Fruit fly (Drosophila melanogaster) whole organism, embryonic: ENCODE measurements around the gene CG14110.

Experiments used
- Awh ChIP-seq: fragments of 200-800 bp; sonication (Bioruptor generic); IDR thresholded peaks from 2 replicates; pipeline ENCODE4, ENCODE4 v1.3.6; 2022; ENCODE audit warnings: missing biosample characterization, missing genetic modification characterization
- CG1024 ChIP-seq: fragments of 200-800 bp; sonication (Bioruptor generic); IDR thresholded peaks from 2 replicates; pipeline ENCODE4 v1.3.6; 2022; ENCODE audit warnings: missing biosample characterization, missing genetic modification characterization
- CG10267 ChIP-seq: fragments of 200-800 bp; sonication (Bioruptor generic); optimal IDR thresholded peaks from 2 replicates; lab custom pipeline; 2018; ENCODE audit warnings: missing biosample characterization, mild to moderate bottlenecking, missing genetic modification characterization, moderate library complexity
- CG10959 ChIP-seq: fragments of 200-800 bp; sonication (Bioruptor generic); IDR thresholded peaks from 2 replicates; pipeline ENCODE4 v1.3.6; 2022; ENCODE audit warnings: missing biosample characterization, missing genetic modification characterization
- CG1233 ChIP-seq: fragments of 200-800 bp; sonication (Bioruptor generic); optimal IDR thresholded peaks from 4 replicates; lab custom pipeline; 2018; ENCODE audit warnings: missing biosample characterization, mild to moderate bottlenecking, missing genetic modification characterization
- CG13624 ChIP-seq: fragments of 200-800 bp; sonication (Bioruptor generic); optimal IDR thresholded peaks from 2 replicates; lab custom pipeline; 2016; ENCODE audit warnings: missing biosample characterization, missing genetic modification characterization
- CG15479 ChIP-seq: fragments of 200-800 bp; sonication (Bioruptor generic); optimal IDR thresholded peaks from 3 replicates; lab custom pipeline; 2019; ENCODE audit warnings: missing biosample characterization, mild to moderate bottlenecking, missing genetic modification characterization, moderate library complexity
- CG1603 ChIP-seq: fragments of 200-800 bp; sonication (Bioruptor generic); optimal IDR thresholded peaks from 2 replicates; lab custom pipeline; 2019; ENCODE audit warnings: missing biosample characterization, mild to moderate bottlenecking, missing genetic modification characterization, moderate library complexity
- CG17186 ChIP-seq: fragments of 200-800 bp; sonication (Bioruptor generic); optimal IDR thresholded peaks from 3 replicates; lab custom pipeline; 2017; ENCODE audit warnings: missing biosample characterization, missing genetic modification reagents, missing genetic modification characterization
- CG17802 ChIP-seq: fragments of 200-800 bp; sonication (Bioruptor generic); optimal IDR thresholded peaks from 2 replicates; lab custom pipeline; 2018; ENCODE audit warnings: missing biosample characterization, mild to moderate bottlenecking, missing genetic modification characterization, moderate library complexity
- CG31224 ChIP-seq: fragments of 200-800 bp; sonication (Bioruptor generic); IDR thresholded peaks from 2 replicates; pipeline ENCODE4 v1.3.6; 2022; ENCODE audit warnings: missing biosample characterization, missing genetic modification characterization
- CG4707 ChIP-seq: fragments of 200-800 bp; sonication (Bioruptor generic); optimal IDR thresholded peaks from 2 replicates; lab custom pipeline; 2018; ENCODE audit warnings: missing biosample characterization, mild to moderate bottlenecking, missing genetic modification characterization, moderate library complexity
- CG4820 ChIP-seq: fragments of 200-800 bp; sonication (Bioruptor generic); optimal IDR thresholded peaks from 3 replicates; lab custom pipeline; 2016; ENCODE audit warnings: missing biosample characterization, missing genetic modification characterization
- CG5953 ChIP-seq: fragments of 200-800 bp; sonication (Bioruptor generic); IDR thresholded peaks from 2 replicates; pipeline ENCODE4 v1.3.6; 2022; ENCODE audit warnings: missing biosample characterization, missing genetic modification characterization
- CG8944 ChIP-seq: fragments of 200-800 bp; sonication (Bioruptor generic); optimal IDR thresholded peaks from 3 replicates; lab custom pipeline; 2016; ENCODE audit warnings: missing biosample characterization, missing genetic modification characterization
- CG9797 ChIP-seq: fragments of 200-800 bp; sonication (Bioruptor generic); optimal IDR thresholded peaks from 3 replicates; lab custom pipeline; 2018; ENCODE audit warnings: missing biosample characterization, mild to moderate bottlenecking, missing genetic modification characterization
- CG9876 ChIP-seq: fragments of 200-800 bp; sonication (Bioruptor generic); optimal IDR thresholded peaks from 2 replicates; lab custom pipeline; 2016; ENCODE audit warnings: missing biosample characterization, missing genetic modification characterization
- CHES-1-like ChIP-seq: fragments of 200-800 bp; sonication (Bioruptor generic); optimal IDR thresholded peaks from 2 replicates; lab custom pipeline; 2016; ENCODE audit warnings: missing biosample characterization, missing genetic modification characterization
- Drgx ChIP-seq: fragments of 200-800 bp; sonication (Bioruptor generic); IDR thresholded peaks from 2 replicates; pipeline ENCODE4 v1.3.6; 2022; ENCODE audit warnings: missing biosample characterization, missing genetic modification characterization
- E2f2 ChIP-seq: fragments of 200-800 bp; sonication (Bioruptor generic); IDR thresholded peaks from 2 replicates; pipeline ENCODE4 v1.3.6; 2022; ENCODE audit warnings: missing biosample characterization, missing genetic modification characterization
- Eip74EF ChIP-seq, 2 experiments: fragments of 200-800 bp in 1 of 2; fragments of >200 bp in 1 of 2; sonication (Bioruptor generic) in 1 of 2; optimal IDR thresholded peaks; 2 replicates each; lab custom pipeline; 2017 to 2019; ENCODE audit warnings: missing biosample characterization in 2 of 2, missing genetic modification characterization in 2 of 2, mild to moderate bottlenecking in 1 of 2, moderate library complexity in 1 of 2
- Fer1 ChIP-seq: fragments of 200-800 bp; sonication (Bioruptor generic); optimal IDR thresholded peaks from 2 replicates; lab custom pipeline; 2017; ENCODE audit warnings: missing biosample characterization, mild to moderate bottlenecking, missing genetic modification characterization
- H2.0 ChIP-seq: fragments of 200-800 bp; sonication (Bioruptor generic); IDR thresholded peaks from 2 replicates; pipeline ENCODE4 v1.3.6; 2022; ENCODE audit warnings: missing biosample characterization, missing genetic modification characterization
- Hey ChIP-seq: fragments of 200-800 bp; sonication (Bioruptor generic); optimal IDR thresholded peaks from 3 replicates; lab custom pipeline; 2018; ENCODE audit warnings: missing biosample characterization, mild to moderate bottlenecking, missing genetic modification characterization
- Lhr ChIP-seq: fragments of 200-800 bp; sonication (Bioruptor generic); optimal IDR thresholded peaks from 3 replicates; lab custom pipeline; 2017; ENCODE audit warnings: mild to moderate bottlenecking, missing biosample characterization, missing genetic modification reagents, missing genetic modification characterization
- Lim3 ChIP-seq: fragments of 200-800 bp; sonication (Bioruptor generic); IDR thresholded peaks from 2 replicates; pipeline ENCODE4 v1.3.6; 2022; ENCODE audit warnings: missing biosample characterization, missing genetic modification characterization
- MBD-R2 ChIP-seq: fragments of 200-800 bp; sonication (Bioruptor generic); IDR thresholded peaks from 2 replicates; pipeline ENCODE4 v1.3.6; 2022; ENCODE audit warnings: missing biosample characterization, missing genetic modification characterization
- Rfx ChIP-seq: fragments of 200-800 bp; sonication (Bioruptor generic); IDR thresholded peaks from 2 replicates; pipeline ENCODE4 v1.3.6; 2022; ENCODE audit warnings: missing biosample characterization, missing genetic modification characterization
- Trl ChIP-seq, 3 experiments: fragments of >200 bp in 2 of 3; fragments of 200-800 bp in 1 of 3; sonication (Bioruptor generic) in 1 of 3; optimal IDR thresholded peaks; 2 replicates in 1 of 3; 3 replicates in 2 of 3; lab custom pipeline; 2016 to 2017; ENCODE audit warnings: missing biosample characterization in 1 of 3, missing genetic modification characterization in 1 of 3
- ara ChIP-seq: fragments of 200-800 bp; sonication (Bioruptor generic); IDR thresholded peaks from 2 replicates; pipeline ENCODE4 v1.3.6; 2022; ENCODE audit warnings: missing biosample characterization, missing genetic modification characterization
- bab2 ChIP-seq: fragments of 200-800 bp; sonication (Bioruptor generic); optimal IDR thresholded peaks from 2 replicates; lab custom pipeline; 2016; ENCODE audit warnings: missing biosample characterization, missing genetic modification characterization
- bigmax ChIP-seq: fragments of 200-800 bp; sonication (Bioruptor generic); optimal IDR thresholded peaks from 2 replicates; lab custom pipeline; 2018; ENCODE audit warnings: missing biosample characterization, mild to moderate bottlenecking, missing genetic modification characterization
- cas ChIP-seq: fragments of 200-800 bp; sonication (Bioruptor generic); IDR thresholded peaks from 2 replicates; pipeline ENCODE4 v1.3.6; 2022; ENCODE audit warnings: missing biosample characterization, missing genetic modification characterization
- cato ChIP-seq: fragments of 200-800 bp; sonication (Bioruptor generic); optimal IDR thresholded peaks from 2 replicates; lab custom pipeline; 2016; ENCODE audit warnings: missing biosample characterization, missing genetic modification characterization, borderline replicate concordance
- emc ChIP-seq: fragments of 200-800 bp; sonication (Bioruptor generic); optimal IDR thresholded peaks from 2 replicates; lab custom pipeline; 2016; ENCODE audit warnings: missing biosample characterization, missing genetic modification characterization
- exex ChIP-seq: fragments of 200-800 bp; sonication (Bioruptor generic); optimal IDR thresholded peaks from 4 replicates; lab custom pipeline; 2018; ENCODE audit warnings: missing biosample characterization, mild to moderate bottlenecking, missing genetic modification characterization, moderate library complexity
- fd96Cb ChIP-seq: fragments of 200-800 bp; sonication (Bioruptor generic); optimal IDR thresholded peaks from 2 replicates; lab custom pipeline; 2018; ENCODE audit warnings: missing biosample characterization, mild to moderate bottlenecking, missing genetic modification characterization, moderate library complexity
- ftz-f1 ChIP-seq: fragments of 200-800 bp; sonication (Bioruptor generic); optimal IDR thresholded peaks from 2 replicates; lab custom pipeline; 2016; ENCODE audit warnings: missing biosample characterization, missing genetic modification characterization
- gcm ChIP-seq: fragments of 200-800 bp; sonication (Bioruptor generic); optimal IDR thresholded peaks from 2 replicates; lab custom pipeline; 2019; ENCODE audit warnings: missing biosample characterization, mild to moderate bottlenecking, missing genetic modification characterization, moderate library complexity
- gem ChIP-seq: fragments of 200-800 bp; sonication (Bioruptor generic); optimal IDR thresholded peaks from 2 replicates; lab custom pipeline; 2019; ENCODE audit warnings: missing biosample characterization, mild to moderate bottlenecking, missing genetic modification characterization, moderate library complexity
- gfzf ChIP-seq: fragments of 200-800 bp; sonication (Bioruptor generic); optimal IDR thresholded peaks from 2 replicates; lab custom pipeline; 2016; ENCODE audit warnings: missing biosample characterization, mild to moderate bottlenecking, missing genetic modification characterization, moderate library complexity
- gro ChIP-seq: fragments of 200-800 bp; sonication (Bioruptor generic); optimal IDR thresholded peaks from 2 replicates; lab custom pipeline; 2016; ENCODE audit warnings: missing biosample characterization, missing genetic modification characterization
- kay ChIP-seq: fragments of 200-800 bp; sonication (Bioruptor generic); optimal IDR thresholded peaks from 2 replicates; lab custom pipeline; 2016; ENCODE audit warnings: missing biosample characterization, missing genetic modification characterization
- lab ChIP-seq: fragments of 200-800 bp; sonication (Bioruptor generic); optimal IDR thresholded peaks from 3 replicates; lab custom pipeline; 2017; ENCODE audit warnings: missing biosample characterization, missing genetic modification characterization, mild to moderate bottlenecking, moderate library complexity, missing genetic modification reagents
- luna ChIP-seq: fragments of 200-800 bp; sonication (Bioruptor generic); optimal IDR thresholded peaks from 2 replicates; lab custom pipeline; 2016; ENCODE audit warnings: missing biosample characterization, missing genetic modification characterization
- pfk ChIP-seq: fragments of 200-800 bp; sonication (Bioruptor generic); optimal IDR thresholded peaks from 2 replicates; lab custom pipeline; 2018; ENCODE audit warnings: missing biosample characterization, mild to moderate bottlenecking, missing genetic modification characterization, moderate library complexity
- rib ChIP-seq: fragments of 200-800 bp; sonication (Bioruptor generic); IDR thresholded peaks from 2 replicates; pipeline ENCODE4 v1.3.6; 2022; ENCODE audit warnings: missing biosample characterization, missing genetic modification characterization
- so ChIP-seq: fragments of 200-800 bp; sonication (Bioruptor generic); IDR thresholded peaks from 3 replicates; pipeline ENCODE4 v1.3.6; 2022; ENCODE audit warnings: missing biosample characterization, missing genetic modification characterization
- stwl ChIP-seq: fragments of 200-800 bp; sonication (Bioruptor generic); optimal IDR thresholded peaks from 3 replicates; lab custom pipeline; 2018; ENCODE audit warnings: missing biosample characterization, mild to moderate bottlenecking, missing genetic modification characterization, moderate library complexity
- tin ChIP-seq: fragments of 200-800 bp; sonication (Bioruptor generic); optimal IDR thresholded peaks from 3 replicates; lab custom pipeline; 2016; ENCODE audit warnings: missing biosample characterization, missing genetic modification characterization

The CG14110 gene

DNA sequence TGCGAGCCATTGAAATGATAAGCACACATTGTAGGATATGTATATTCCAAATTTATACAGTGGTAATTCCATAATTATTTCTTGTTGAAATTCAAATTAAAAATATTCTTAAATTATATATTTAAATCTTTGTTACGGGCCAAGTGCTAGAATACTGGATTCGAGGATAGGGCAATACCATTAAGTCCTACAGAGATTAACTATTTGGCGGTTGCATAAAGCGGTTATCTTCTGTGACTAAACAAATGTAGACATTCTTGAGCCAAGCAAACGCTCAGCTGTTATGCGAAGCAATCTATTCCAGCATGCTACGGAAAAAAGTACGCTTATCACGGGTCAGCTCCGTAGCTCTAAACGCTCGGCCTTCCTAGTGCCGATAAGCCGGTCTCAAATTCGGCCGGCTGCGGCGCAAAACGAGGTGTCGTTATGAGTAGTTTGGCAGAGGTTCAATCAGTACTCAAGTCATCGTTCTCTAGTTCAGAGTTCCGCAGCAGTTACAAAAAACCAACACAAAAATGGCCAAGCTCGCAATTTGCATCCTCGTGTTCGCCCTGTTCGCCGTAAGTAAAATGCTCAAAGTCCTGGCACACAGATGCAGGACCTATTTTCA, 28.4 kb upstream of the CG14110 start, which contains the start of gene Nplp2 (continued):
- no peak for TF ChIP-seq Trl (optimal IDR thresholded peaks at IDR 0.05; lab: Kevin White, UChicago)
- no peak for TF ChIP-seq Trl (GFP tag; optimal IDR thresholded peaks at IDR 0.05; lab: Kevin White, UChicago)
- peak; percentile 1 for TF ChIP-seq tin
- no peak for TF ChIP-seq gfzf (GFP tag; lab: Kevin White, UChicago)
- TF ChIP-seq pfk (GFP tag; lab: Kevin White, UChicago) = no peak
- TF ChIP-seq CG1233 = peak; percentile 53
- peak; percentile 92 for TF ChIP-seq CG13624 (GFP tag; lab: Kevin White, UChicago)
- peak; percentile 11 for TF ChIP-seq CG1603 (tag; lab: Kevin White, UChicago)
- no peak for TF ChIP-seq CG5953
- no peak for TF ChIP-seq CG10959
- no peak for TF ChIP-seq luna (GFP tag; lab: Kevin White, UChicago)
- TF ChIP-seq bigmax = no peak
- TF ChIP-seq CG15479 (GFP tag; lab: Kevin White, UChicago) = no peak
- TF ChIP-seq cato = no peak
- TF ChIP-seq Rfx (GFP tag; lab: Robert Waterston, UW) = peak; percentile 86
- TF ChIP-seq gcm = no peak
- TF ChIP-seq CG17186 (GFP tag; lab: Kevin White, UChicago) = no peak
- TF ChIP-seq CG1024 (GFP tag; lab: Robert Waterston, UW) = no peak; the same call in 1 of the 2 replicates
- TF ChIP-seq emc = no peak
- no peak for TF ChIP-seq Hey
- peak; percentile 31; the same call in 1 of the 2 replicates for TF ChIP-seq CG31224 (GFP tag; lab: Robert Waterston, UW)
- TF ChIP-seq Lhr (GFP tag; lab: Kevin White, UChicago) = no peak
- TF ChIP-seq CG4707 (GFP tag; lab: Kevin White, UChicago) = no peak
- peak; percentile 9 for TF ChIP-seq fd96Cb (tag; lab: Kevin White, UChicago)
- no peak for TF ChIP-seq cas (GFP tag; lab: Robert Waterston, UW)
- peak; percentile 40 for TF ChIP-seq CG4820 (GFP tag; lab: Kevin White, UChicago)
- no peak for TF ChIP-seq ftz-f1
- no peak for TF ChIP-seq rib (GFP tag; lab: Robert Waterston, UW)
- peak; percentile 82 for TF ChIP-seq gem
- no peak for TF ChIP-seq Awh (GFP tag; lab: Robert Waterston, UW)
- TF ChIP-seq Fer1 = no peak
- no peak for TF ChIP-seq CHES-1-like (GFP tag; lab: Kevin White, UChicago)
- no peak for TF ChIP-seq MBD-R2 (GFP tag; lab: Robert Waterston, UW)
- no peak for TF ChIP-seq Drgx (GFP tag; lab: Robert Waterston, UW)
- TF ChIP-seq CG8944 (GFP tag; lab: Kevin White, UChicago) = no peak
- TF ChIP-seq CG17802 = no peak
- no peak for TF ChIP-seq exex
- peak; percentile 54 for TF ChIP-seq lab (GFP tag; lab: Kevin White, UChicago)
- TF ChIP-seq gro (GFP tag; lab: Kevin White, UChicago) = no peak
- TF ChIP-seq bab2 (GFP tag; lab: Kevin White, UChicago) = no peak
- TF ChIP-seq stwl = no peak
- no peak for TF ChIP-seq E2f2 (GFP tag; lab: Robert Waterston, UW)
- no peak for TF ChIP-seq CG9876 (GFP tag; lab: Kevin White, UChicago)
- peak; percentile 71 for TF ChIP-seq ara (GFP tag; lab: Robert Waterston, UW)
- no peak for TF ChIP-seq so (GFP tag; lab: Robert Waterston, UW)
- TF ChIP-seq H2.0 (GFP tag; lab: Robert Waterston, UW) = peak; percentile 73
- no peak for TF ChIP-seq Lim3 (GFP tag; lab: Robert Waterston, UW)
- TF ChIP-seq Eip74EF (GFP tag; optimal IDR thresholded peaks at IDR 0.05; lab: Kevin White, UChicago) = peak in 1 of 2 experiments; percentile 31
- no peak for TF ChIP-seq CG9797 (GFP tag; lab: Kevin White, UChicago)
- TF ChIP-seq kay (GFP tag; lab: Kevin White, UChicago) = no peak
- no peak for TF ChIP-seq CG10267 (tag; lab: Kevin White, UChicago)
